Fruit fly (Drosophila melanogaster) whole organism, wandering third instar larva: Measurements from ENCODE around the gene CG13049.

ENCODE experiments used
- Abd-B ChIP-seq: fragments of >200 bp; optimal IDR thresholded peaks from 2 replicates; lab custom pipeline; 2017; ENCODE audit warnings: missing biosample characterization, missing genetic modification characterization
- Dfd ChIP-seq: fragments of >200 bp; optimal IDR thresholded peaks from 2 replicates; lab custom pipeline; 2017; ENCODE audit warnings: missing biosample characterization, missing genetic modification characterization
- GATAd ChIP-seq: sonication (Bioruptor generic); optimal IDR thresholded peaks from 2 replicates; lab custom pipeline; 2016; ENCODE audit warnings: missing biosample characterization, missing genetic modification characterization
- Mio ChIP-seq: sonication (Bioruptor generic); optimal IDR thresholded peaks from 2 replicates; lab custom pipeline; 2016; ENCODE audit warnings: missing biosample characterization, missing genetic modification characterization
- Rel ChIP-seq, 2 experiments: fragments of 200-800 bp; sonication (Bioruptor generic) in 1 of 2; optimal IDR thresholded peaks; 2 replicates in 1 of 2; 3 replicates in 1 of 2; lab custom pipeline; 2016 to 2019; ENCODE audit warnings: mild to moderate bottlenecking in 2 of 2, missing biosample characterization in 2 of 2, missing genetic modification characterization in 2 of 2, moderate library complexity in 1 of 2
- Vsx2 ChIP-seq: fragments of 200-300, 225-300 bp; sonication (Bioruptor generic); optimal IDR thresholded peaks from 2 replicates; lab custom pipeline; 2018; ENCODE audit warnings: missing biosample characterization, missing genetic modification characterization; ENCODE audit not compliant: partially characterized antibody
- dl ChIP-seq, 2 experiments: fragments of 175-275, 200-275 bp in 1 of 2; fragments of 200-275 bp in 1 of 2; sonication (Bioruptor generic); optimal IDR thresholded peaks; lab custom pipeline; 2018; ENCODE audit warnings: mild to moderate bottlenecking in 2 of 2, missing biosample characterization in 2 of 2, missing genetic modification characterization in 2 of 2, moderate library complexity in 2 of 2; ENCODE audit not compliant: partially characterized antibody in 2 of 2, insufficient read depth in 1 of 2
- dmrt93B ChIP-seq: fragments of 200-800 bp; sonication (Bioruptor generic); optimal IDR thresholded peaks from 2 replicates; lab custom pipeline; 2018; ENCODE audit warnings: missing biosample characterization, mild to moderate bottlenecking, missing genetic modification characterization
- fru ChIP-seq: fragments of 200-800 bp; sonication (Bioruptor generic); optimal IDR thresholded peaks from 3 replicates; lab custom pipeline; 2016; ENCODE audit warnings: missing biosample characterization, mild to moderate bottlenecking, missing genetic modification characterization
- h ChIP-seq: fragments of 200-800 bp; sonication (Bioruptor generic); optimal IDR thresholded peaks from 3 replicates; lab custom pipeline; 2016; ENCODE audit warnings: missing biosample characterization, mild to moderate bottlenecking, missing genetic modification characterization
- jim ChIP-seq: fragments of 175-275, 200-325 bp; sonication (Bioruptor generic); optimal IDR thresholded peaks from 2 replicates; lab custom pipeline; 2016; ENCODE audit warnings: missing biosample characterization, mild to moderate bottlenecking, missing genetic modification characterization
- psq ChIP-seq: fragments of 200-800 bp; sonication (Bioruptor generic); optimal IDR thresholded peaks from 3 replicates; lab custom pipeline; 2017; ENCODE audit warnings: missing biosample characterization, mild to moderate bottlenecking, missing genetic modification characterization, moderate library complexity
- tai ChIP-seq: sonication (Bioruptor generic); optimal IDR thresholded peaks from 2 replicates; lab custom pipeline; 2016; ENCODE audit warnings: missing biosample characterization, missing genetic modification characterization
- usp ChIP-seq: fragments of >200 bp; optimal IDR thresholded peaks from 2 replicates; lab custom pipeline; 2017; ENCODE audit warnings: missing biosample characterization, missing genetic modification characterization

DNA sequence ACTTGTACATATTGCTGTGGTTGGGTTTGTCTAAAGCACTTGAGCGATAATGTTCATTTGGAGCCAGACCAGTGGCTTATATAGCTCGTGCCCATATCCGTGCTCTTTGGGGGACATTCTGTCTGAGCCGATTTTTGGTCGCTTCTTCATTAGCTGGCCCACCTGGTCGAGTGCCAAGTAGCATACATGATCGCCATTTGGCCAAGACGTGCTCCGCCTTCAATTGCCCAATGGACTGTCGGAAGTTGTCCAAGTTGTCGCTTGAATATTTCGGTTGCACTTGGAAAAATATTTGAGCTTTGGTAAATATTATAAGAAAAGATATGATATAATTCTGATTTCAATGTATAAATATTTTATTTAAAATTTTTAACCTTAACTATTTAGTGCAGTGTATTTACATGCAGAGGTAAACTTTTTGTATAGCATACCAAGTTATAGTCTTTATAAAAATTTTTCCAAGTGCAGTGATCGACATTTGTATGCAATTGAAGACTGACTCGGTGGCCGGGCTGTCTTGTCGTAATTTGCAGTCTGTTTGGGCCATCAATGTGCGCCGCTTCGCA lies 3.7 kb upstream of the CG13049 start, which contains the start of gene CG13047:
- TF ChIP-seq Vsx2 (no peak), jim (GFP tag; lab: Kevin White, UChicago) (no peak), fru (no peak), h (GFP tag; lab: Kevin White, UChicago) (no peak), usp (GFP tag; lab: Kevin White, UChicago) (no peak), dmrt93B (GFP tag; lab: Kevin White, UChicago) (no peak), Abd-B (GFP tag; lab: Kevin White, UChicago) (no peak), tai (GFP tag; lab: Kevin White, UChicago) (no peak), Rel (GFP tag; optimal IDR thresholded peaks at IDR 0.05; lab: Kevin White, UChicago) (no peak), Rel (tag; optimal IDR thresholded peaks at IDR 0.05; lab: Kevin White, UChicago) (no peak), GATAd (GFP tag; lab: Kevin White, UChicago) (no peak), Mio (GFP tag; lab: Kevin White, UChicago) (no peak), dl (GFP tag; optimal IDR thresholded peaks at IDR 0.05; lab: Kevin White, UChicago; ENCODE audit: insufficient read depth in 1 of 2, partially characterized antibody in 2 of 2) (no peak), Dfd (GFP tag; lab: Kevin White, UChicago) (no peak), psq (GFP tag; lab: Kevin White, UChicago) (no peak)
